Fruit fly (Drosophila melanogaster) whole organism, embryonic: Measurements from ENCODE around the gene Agpat4.

Source experiments
- Adf1 ChIP-seq: fragments of 200-800 bp; sonication (Bioruptor generic); IDR thresholded peaks from 2 replicates; pipeline ENCODE4 v1.3.6; 2022; ENCODE audit warnings: missing biosample characterization, missing genetic modification characterization
- Asciz ChIP-seq: fragments of 200-800 bp; sonication (Bioruptor generic); optimal IDR thresholded peaks from 2 replicates; lab custom pipeline; 2017; ENCODE audit warnings: missing biosample characterization, mild to moderate bottlenecking, missing genetic modification characterization, missing genetic modification reagents
- Atf-2 ChIP-seq: fragments of 200-800 bp; sonication (Bioruptor generic); optimal IDR thresholded peaks from 2 replicates; lab custom pipeline; 2016; ENCODE audit warnings: missing biosample characterization, missing genetic modification characterization
- Atf6 ChIP-seq: fragments of 200-800 bp; sonication (Bioruptor generic); IDR thresholded peaks from 2 replicates; pipeline ENCODE4 v1.3.6; 2022; ENCODE audit warnings: missing biosample characterization, missing genetic modification characterization
- CG10209 ChIP-seq: fragments of 200-800 bp; sonication (Bioruptor generic); optimal IDR thresholded peaks from 3 replicates; lab custom pipeline; 2017; ENCODE audit warnings: missing biosample characterization, mild to moderate bottlenecking, missing genetic modification characterization, missing genetic modification reagents
- CG11695 ChIP-seq: fragments of 200-800 bp; sonication (Bioruptor generic); IDR thresholded peaks from 3 replicates; pipeline ENCODE4 v1.3.6; 2022; ENCODE audit warnings: missing biosample characterization, missing genetic modification characterization
- CG12391 ChIP-seq: fragments of 200-800 bp; sonication (Bioruptor generic); optimal IDR thresholded peaks from 3 replicates; lab custom pipeline; 2018; ENCODE audit warnings: missing biosample characterization, mild to moderate bottlenecking, missing genetic modification characterization, moderate library complexity
- CG14965 ChIP-seq: fragments of 200-800 bp; sonication (Bioruptor generic); optimal IDR thresholded peaks from 2 replicates; lab custom pipeline; 2016; ENCODE audit warnings: missing biosample characterization, missing genetic modification characterization, borderline replicate concordance
- CG1529 ChIP-seq: fragments of 200-800 bp; sonication (Bioruptor generic); optimal IDR thresholded peaks from 3 replicates; lab custom pipeline; 2018; ENCODE audit warnings: missing biosample characterization, missing genetic modification characterization
- CG15514 ChIP-seq: fragments of 200-800 bp; sonication (Bioruptor generic); optimal IDR thresholded peaks from 3 replicates; lab custom pipeline; 2017; ENCODE audit warnings: missing biosample characterization, missing genetic modification characterization, mild to moderate bottlenecking, moderate library complexity, missing genetic modification reagents
- CG17359 ChIP-seq: fragments of 200-800 bp; sonication (Bioruptor generic); optimal IDR thresholded peaks from 3 replicates; lab custom pipeline; 2018; ENCODE audit warnings: missing biosample characterization, mild to moderate bottlenecking, missing genetic modification characterization, moderate library complexity
- CG17568 ChIP-seq: fragments of 200-800 bp; sonication (Bioruptor generic); optimal IDR thresholded peaks from 2 replicates; lab custom pipeline; 2018; ENCODE audit warnings: missing biosample characterization, mild to moderate bottlenecking, missing genetic modification characterization, moderate library complexity
- CG17912 ChIP-seq: fragments of 200-800 bp; sonication (Bioruptor generic); optimal IDR thresholded peaks from 2 replicates; lab custom pipeline; 2018; ENCODE audit warnings: missing biosample characterization, mild to moderate bottlenecking, missing genetic modification characterization
- CG33213 ChIP-seq: fragments of 200-800 bp; sonication (Bioruptor generic); optimal IDR thresholded peaks from 3 replicates; lab custom pipeline; 2016; ENCODE audit warnings: missing biosample characterization, missing genetic modification characterization
- CG3847 ChIP-seq: fragments of 200-800 bp; sonication (Bioruptor generic); IDR thresholded peaks from 2 replicates; pipeline ENCODE4 v1.3.6; 2022; ENCODE audit warnings: missing biosample characterization, missing genetic modification characterization
- CG6254 ChIP-seq: fragments of 200-800 bp; sonication (Bioruptor generic); optimal IDR thresholded peaks from 3 replicates; lab custom pipeline; 2017; ENCODE audit warnings: mild to moderate bottlenecking, missing biosample characterization, missing genetic modification reagents, missing genetic modification characterization
- CG7372 ChIP-seq: fragments of 200-800 bp; sonication (Bioruptor generic); IDR thresholded peaks from 2 replicates; pipeline ENCODE4 v1.3.6; 2022; ENCODE audit warnings: missing biosample characterization, missing genetic modification characterization
- D19A ChIP-seq: fragments of 200-800 bp; optimal IDR thresholded peaks from 3 replicates; lab custom pipeline; 2019; ENCODE audit warnings: missing biosample characterization, mild to moderate bottlenecking, missing genetic modification characterization, moderate library complexity
- D19B ChIP-seq: fragments of 200-800 bp; sonication (Bioruptor generic); optimal IDR thresholded peaks from 2 replicates; lab custom pipeline; 2017; ENCODE audit warnings: missing biosample characterization, mild to moderate bottlenecking, missing genetic modification characterization
- Dll ChIP-seq: fragments of 200-800 bp; sonication (Bioruptor generic); IDR thresholded peaks from 4 replicates; pipeline ENCODE4 v1.3.6; 2022; ENCODE audit warnings: missing biosample characterization, missing genetic modification characterization; ENCODE audit not compliant: partially characterized antibody
- Doc3 ChIP-seq: fragments of 200-800 bp; sonication (Bioruptor generic); IDR thresholded peaks from 3 replicates; pipeline ENCODE4 v1.3.6; 2022; ENCODE audit warnings: missing biosample characterization, missing genetic modification characterization; ENCODE audit not compliant: partially characterized antibody
- Fer3 ChIP-seq: fragments of 200-800 bp; sonication (Bioruptor generic); optimal IDR thresholded peaks from 2 replicates; lab custom pipeline; 2018; ENCODE audit warnings: missing biosample characterization, mild to moderate bottlenecking, missing genetic modification characterization, moderate library complexity
- Hand ChIP-seq: fragments of 200-800 bp; sonication (Bioruptor generic); optimal IDR thresholded peaks from 2 replicates; lab custom pipeline; 2017; ENCODE audit warnings: mild to moderate bottlenecking, missing biosample characterization, missing genetic modification reagents, missing genetic modification characterization
- Lim3 ChIP-seq: fragments of 200-800 bp; sonication (Bioruptor generic); IDR thresholded peaks from 2 replicates; pipeline ENCODE4 v1.3.6; 2022; ENCODE audit warnings: missing biosample characterization, missing genetic modification characterization
- Lpt ChIP-seq: fragments of >200 bp; optimal IDR thresholded peaks from 2 replicates; lab custom pipeline; 2018; ENCODE audit warnings: missing biosample characterization, missing genetic modification characterization
- MBD-R2 ChIP-seq: fragments of 200-800 bp; sonication (Bioruptor generic); IDR thresholded peaks from 2 replicates; pipeline ENCODE4 v1.3.6; 2022; ENCODE audit warnings: missing biosample characterization, missing genetic modification characterization
- Mrtf ChIP-seq: fragments of 200-800 bp; sonication (Bioruptor generic); IDR thresholded peaks from 3 replicates; pipeline ENCODE4 v1.3.6; 2022; ENCODE audit warnings: missing biosample characterization, missing genetic modification characterization
- NC2α ChIP-seq: fragments of 200-800 bp; sonication (Bioruptor generic); optimal IDR thresholded peaks from 2 replicates; lab custom pipeline; 2016; ENCODE audit warnings: missing biosample characterization, missing genetic modification characterization
- Sox100B ChIP-seq: fragments of 200-800 bp; sonication (Bioruptor generic); optimal IDR thresholded peaks from 3 replicates; lab custom pipeline; 2018; ENCODE audit warnings: missing biosample characterization, mild to moderate bottlenecking, missing genetic modification characterization
- Trl ChIP-seq, 3 experiments: fragments of >200 bp in 2 of 3; fragments of 200-800 bp in 1 of 3; sonication (Bioruptor generic) in 1 of 3; optimal IDR thresholded peaks; 2 replicates in 1 of 3; 3 replicates in 2 of 3; lab custom pipeline; 2016 to 2017; ENCODE audit warnings: missing biosample characterization in 1 of 3, missing genetic modification characterization in 1 of 3
- al ChIP-seq: fragments of 200-800 bp; sonication (Bioruptor generic); IDR thresholded peaks from 2 replicates; pipeline ENCODE4 v1.3.6; 2022; ENCODE audit warnings: missing biosample characterization, missing genetic modification characterization
- aop ChIP-seq: fragments of 200-800 bp; sonication (Bioruptor generic); IDR thresholded peaks from 2 replicates; pipeline ENCODE4 v1.3.6; 2022; ENCODE audit warnings: missing biosample characterization, missing genetic modification characterization
- ash1 ChIP-seq: fragments of 200-800 bp; sonication (Bioruptor generic); optimal IDR thresholded peaks from 2 replicates; lab custom pipeline; 2018; ENCODE audit warnings: missing biosample characterization, mild to moderate bottlenecking, missing genetic modification characterization
- bbx ChIP-seq: fragments of 200-800 bp; sonication (Bioruptor generic); IDR thresholded peaks from 2 replicates; pipeline ENCODE4 v1.3.6; 2022; ENCODE audit warnings: missing biosample characterization, missing genetic modification characterization; ENCODE audit not compliant: partially characterized antibody
- crol ChIP-seq: fragments of 200-800 bp; sonication (Bioruptor generic); IDR thresholded peaks from 2 replicates; pipeline ENCODE4 v1.3.6; 2022; ENCODE audit warnings: missing biosample characterization, missing genetic modification characterization
- dan ChIP-seq: fragments of 200-800 bp; sonication (Bioruptor generic); IDR thresholded peaks from 2 replicates; pipeline ENCODE4 v1.3.6; 2022; ENCODE audit warnings: missing biosample characterization, missing genetic modification characterization
- gcm2 ChIP-seq: fragments of 200-800 bp; sonication (Bioruptor generic); optimal IDR thresholded peaks from 2 replicates; lab custom pipeline; 2016; ENCODE audit warnings: missing biosample characterization, missing genetic modification characterization
- gfzf ChIP-seq: fragments of 200-800 bp; sonication (Bioruptor generic); optimal IDR thresholded peaks from 2 replicates; lab custom pipeline; 2016; ENCODE audit warnings: missing biosample characterization, mild to moderate bottlenecking, missing genetic modification characterization, moderate library complexity
- insv ChIP-seq, 2 experiments: fragments of 200-800 bp; sonication (Bioruptor generic); optimal IDR thresholded peaks; 3 replicates each; lab custom pipeline; 2016 to 2018; ENCODE audit warnings: missing biosample characterization in 2 of 2, missing genetic modification characterization in 2 of 2
- pb ChIP-seq: fragments of 200-800 bp; sonication (Bioruptor generic); optimal IDR thresholded peaks from 3 replicates; lab custom pipeline; 2016; ENCODE audit warnings: missing biosample characterization, missing genetic modification characterization
- sisA ChIP-seq: fragments of 200-800 bp; sonication (Bioruptor generic); IDR thresholded peaks from 2 replicates; pipeline ENCODE4 v1.3.6; 2022; ENCODE audit warnings: missing biosample characterization, missing genetic modification characterization
- ssp ChIP-seq: fragments of 200-800 bp; sonication (Bioruptor generic); IDR thresholded peaks from 2 replicates; pipeline ENCODE4 v1.3.6; 2022; ENCODE audit warnings: missing biosample characterization, missing genetic modification characterization
- tll ChIP-seq, 2 experiments: fragments of 200-800 bp in 1 of 2; fragments of >200 bp in 1 of 2; sonication (Bioruptor generic) in 1 of 2; optimal IDR thresholded peaks; 2 replicates each; lab custom pipeline; 2017 to 2019; ENCODE audit warnings: missing biosample characterization in 2 of 2, missing genetic modification characterization in 2 of 2, mild to moderate bottlenecking in 1 of 2, moderate library complexity in 1 of 2
- ttk ChIP-seq: fragments of 200-800 bp; sonication (Bioruptor generic); IDR thresholded peaks from 2 replicates; pipeline ENCODE4 v2.1.2; 2022; ENCODE audit warnings: missing biosample characterization, missing genetic modification characterization
- twi ChIP-seq: fragments of 200-800 bp; optimal IDR thresholded peaks from 2 replicates; lab custom pipeline; 2019; ENCODE audit warnings: missing biosample characterization, mild to moderate bottlenecking, missing genetic modification characterization, moderate library complexity
- zen ChIP-seq: fragments of 200-800 bp; sonication (Bioruptor generic); optimal IDR thresholded peaks from 3 replicates; lab custom pipeline; 2018; ENCODE audit warnings: missing biosample characterization, mild to moderate bottlenecking, missing genetic modification characterization, moderate library complexity
- zf30C ChIP-seq: fragments of 200-800 bp; sonication (Bioruptor generic); optimal IDR thresholded peaks from 3 replicates; lab custom pipeline; 2018; ENCODE audit warnings: missing biosample characterization, mild to moderate bottlenecking, missing genetic modification characterization

Gene Agpat4

DNA sequence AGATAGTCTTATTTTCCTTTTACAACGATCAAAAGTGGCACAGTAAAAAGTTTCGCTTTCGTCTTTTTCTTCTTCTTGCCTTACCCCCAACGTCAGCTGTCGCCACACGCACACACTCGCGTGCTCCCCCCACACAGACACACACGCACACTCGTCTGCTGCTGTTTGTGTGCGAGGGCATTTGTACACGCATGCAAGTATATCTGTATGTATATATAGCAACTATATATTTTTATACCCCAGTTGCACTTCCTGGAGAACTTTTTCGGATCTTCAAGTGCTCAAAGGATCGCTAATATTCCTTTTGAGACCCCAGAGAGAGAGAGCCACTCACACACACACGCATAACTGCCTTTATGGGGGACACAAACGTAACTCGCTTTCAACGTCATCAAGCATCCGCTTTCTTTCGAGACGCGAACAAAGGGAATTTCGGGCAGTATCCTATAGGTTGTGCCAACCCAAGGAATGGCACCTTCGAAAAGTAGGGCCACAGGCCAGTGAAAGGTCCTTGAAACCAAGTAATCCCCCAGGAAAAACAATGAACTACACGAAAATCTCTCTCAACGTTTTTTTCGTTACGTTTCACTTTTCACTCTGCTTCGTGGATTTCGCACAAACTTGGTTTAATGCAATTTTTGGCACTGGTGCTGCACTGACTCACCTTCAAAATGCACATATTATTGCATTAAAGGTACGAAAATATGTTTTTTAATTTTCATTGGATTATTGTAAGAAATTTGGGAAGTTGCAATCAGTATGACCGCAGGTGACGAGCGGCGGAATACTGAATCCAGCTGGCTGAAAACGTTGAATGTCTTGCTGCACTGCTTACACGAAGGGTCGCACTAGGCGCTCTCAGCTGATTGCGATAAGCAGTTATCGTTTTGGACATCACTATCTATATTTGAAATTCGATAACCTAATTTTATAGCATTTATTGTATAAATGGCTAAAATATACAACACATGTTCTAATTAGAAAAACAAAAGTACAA lies 3.3 kb downstream of the Agpat4 start, which contains the start of gene roq (continued):
- TF ChIP-seq CG17359 (tag; lab: Kevin White, UChicago) (no peak), CG17912 (no peak), Atf-2 (GFP tag; lab: Kevin White, UChicago) (no peak), bbx (peak; percentile 51), CG33213 (GFP tag; lab: Kevin White, UChicago) (peak; percentile 44), Fer3 (tag; lab: Kevin White, UChicago) (no peak), CG6254 (GFP tag; lab: Kevin White, UChicago) (no peak), crol (GFP tag; lab: Robert Waterston, UW) (no peak), Adf1 (GFP tag; lab: Robert Waterston, UW) (no peak), zen (tag; lab: Kevin White, UChicago) (peak; percentile 43), Lim3 (GFP tag; lab: Robert Waterston, UW) (no peak), ash1 (GFP tag; lab: Kevin White, UChicago) (no peak), insv (GFP tag; optimal IDR thresholded peaks at IDR 0.05; lab: Kevin White, UChicago) (peak in 1 of 2 experiments; percentile 72), pb (GFP tag; lab: Kevin White, UChicago) (no peak), CG17568 (GFP tag; lab: Kevin White, UChicago) (no peak), aop (GFP tag; lab: Robert Waterston, UW) (no peak), Doc3 (GFP tag; lab: Robert Waterston, UW) (no peak), CG1529 (no peak), dan (GFP tag; lab: Robert Waterston, UW) (no peak), Dll (no peak), MBD-R2 (GFP tag; lab: Robert Waterston, UW) (peak; percentile 77), sisA (GFP tag; lab: Robert Waterston, UW) (no peak), CG12391 (tag; lab: Kevin White, UChicago) (peak; percentile 24), CG7372 (no peak), Atf6 (GFP tag; lab: Robert Waterston, UW) (peak; percentile 22; the same call in 1 of the 2 replicates), CG3847 (GFP tag; lab: Robert Waterston, UW) (peak; percentile 41; the same call in 1 of the 2 replicates), ssp (GFP tag; lab: Robert Waterston, UW) (no peak; the same call in 1 of the 2 replicates), Hand (no peak), gcm2 (GFP tag; lab: Kevin White, UChicago) (no peak), Sox100B (no peak), CG14965 (GFP tag; lab: Kevin White, UChicago) (no peak), twi (tag; lab: Kevin White, UChicago) (peak; percentile 4), tll (GFP tag; optimal IDR thresholded peaks at IDR 0.05; lab: Kevin White, UChicago) (no peak), NC2α (GFP tag; lab: Kevin White, UChicago) (no peak), D19A (no peak), al (GFP tag; lab: Robert Waterston, UW) (no peak), Mrtf (GFP tag; lab: Robert Waterston, UW) (no peak), CG10209 (GFP tag; lab: Kevin White, UChicago) (no peak), zf30C (no peak), gfzf (GFP tag; lab: Kevin White, UChicago) (peak; percentile 96), Lpt (GFP tag; lab: Kevin White, UChicago) (no peak), CG11695 (GFP tag; lab: Robert Waterston, UW) (no peak), D19B (GFP tag; lab: Kevin White, UChicago) (no peak), Trl (optimal IDR thresholded peaks at IDR 0.05; lab: Kevin White, UChicago) (peak; percentile 23 to 46), Trl (GFP tag; optimal IDR thresholded peaks at IDR 0.05; lab: Kevin White, UChicago) (no peak), CG15514 (GFP tag; lab: Kevin White, UChicago) (peak; percentile 53), Asciz (GFP tag; lab: Kevin White, UChicago) (no peak), ttk (GFP tag; lab: Robert Waterston, UW) (no peak)
